Fruit fly (Drosophila melanogaster) whole organism, wandering third instar larva: ENCODE measurements around the gene Shc.

Experiments used
- Abd-B ChIP-seq: fragments of >200 bp; optimal IDR thresholded peaks from 2 replicates; lab custom pipeline; 2017; ENCODE audit warnings: missing biosample characterization, missing genetic modification characterization
- Hnf4 ChIP-seq: fragments of 200-800 bp; sonication (Bioruptor generic); optimal IDR thresholded peaks from 2 replicates; lab custom pipeline; 2016; ENCODE audit warnings: missing biosample characterization, mild to moderate bottlenecking, missing genetic modification characterization
- Myc ChIP-seq: fragments of >200 bp; optimal IDR thresholded peaks from 2 replicates; lab custom pipeline; 2017
- Vsx2 ChIP-seq: fragments of 200-300, 225-300 bp; sonication (Bioruptor generic); optimal IDR thresholded peaks from 2 replicates; lab custom pipeline; 2018; ENCODE audit warnings: missing biosample characterization, missing genetic modification characterization; ENCODE audit not compliant: partially characterized antibody
- ey ChIP-seq: fragments of 200-800 bp; sonication (Bioruptor generic); optimal IDR thresholded peaks from 2 replicates; lab custom pipeline; 2016; ENCODE audit warnings: missing biosample characterization, missing genetic modification characterization
- foxo ChIP-seq, 2 experiments: fragments of 200-800 bp; sonication (Bioruptor generic); optimal IDR thresholded peaks; 2 replicates in 1 of 2; 3 replicates in 1 of 2; lab custom pipeline; 2016 to 2017; ENCODE audit warnings: missing biosample characterization in 2 of 2, missing genetic modification characterization in 2 of 2
- fru ChIP-seq: fragments of 200-800 bp; sonication (Bioruptor generic); optimal IDR thresholded peaks from 3 replicates; lab custom pipeline; 2016; ENCODE audit warnings: missing biosample characterization, mild to moderate bottlenecking, missing genetic modification characterization
- h ChIP-seq: fragments of 200-800 bp; sonication (Bioruptor generic); optimal IDR thresholded peaks from 3 replicates; lab custom pipeline; 2016; ENCODE audit warnings: missing biosample characterization, mild to moderate bottlenecking, missing genetic modification characterization
- lola ChIP-seq: fragments of >200 bp; optimal IDR thresholded peaks from 2 replicates; lab custom pipeline; 2017; ENCODE audit warnings: missing biosample characterization, missing genetic modification characterization
- pan ChIP-seq: fragments of >200 bp; optimal IDR thresholded peaks from 2 replicates; lab custom pipeline; 2017
- psq ChIP-seq: fragments of 200-800 bp; sonication (Bioruptor generic); optimal IDR thresholded peaks from 3 replicates; lab custom pipeline; 2017; ENCODE audit warnings: missing biosample characterization, mild to moderate bottlenecking, missing genetic modification characterization, moderate library complexity
- woc ChIP-seq: sonication (Bioruptor generic); optimal IDR thresholded peaks from 2 replicates; lab custom pipeline; 2016; ENCODE audit warnings: missing biosample characterization, mild to moderate bottlenecking, missing genetic modification characterization

dm6 chr3L:9399013-9399750 lies 27.6 kb upstream of the Shc start, which contains the start of gene CG4080:
- TF ChIP-seq pan (no peak), psq (GFP tag; lab: Kevin White, UChicago) (peak; percentile 15), Hnf4 (GFP tag; lab: Kevin White, UChicago) (peak; percentile 76), Vsx2 (GFP tag; lab: Kevin White, UChicago) (no peak), foxo (GFP tag; optimal IDR thresholded peaks at IDR 0.05; lab: Kevin White, UChicago) (no peak), lola (no peak), ey (GFP tag; lab: Kevin White, UChicago) (no peak), fru (peak; percentile 33), h (GFP tag; lab: Kevin White, UChicago) (peak; percentile 36), Abd-B (GFP tag; lab: Kevin White, UChicago) (no peak), woc (peak; percentile 1), Myc (no peak)
